Worm (Caenorhabditis elegans): Measurements from ENCODE around the gene ZK1307.9.
A peak's percentile ranks its signal among the peaks of the same experiment; 100 is the strongest.

- TF ChIP-seq unc-39 (tag; optimal IDR thresholded peaks at IDR 0.05) (no peak), nhr-23 (tag; optimal IDR thresholded peaks at IDR 0.05) (no peak), pqm-1 (tag; optimal IDR thresholded peaks at IDR 0.05) (no peak), snpc-4 (tag; optimal IDR thresholded peaks at IDR 0.05) (no peak), nhr-77 (tag; optimal IDR thresholded peaks at IDR 0.05) (no peak), skn-1 (tag; optimal IDR thresholded peaks at IDR 0.05) (no peak), egl-27 (tag; optimal IDR thresholded peaks at IDR 0.05) (no peak), unc-62 (GFP tag; optimal IDR thresholded peaks at IDR 0.05) (no peak), pha-4 (tag; optimal IDR thresholded peaks at IDR 0.05) (peak; percentile 13), fkh-10 (GFP tag; optimal IDR thresholded peaks at IDR 0.05) (no peak), eor-1 (tag; optimal IDR thresholded peaks at IDR 0.05) (no peak), lin-39 (tag; optimal IDR thresholded peaks at IDR 0.05) (no peak)
Measured at ce11 chrII:9606485-9607036, 42.7 kb upstream of the ZK1307.9 start.
